Worm (Caenorhabditis elegans): Measurements from ENCODE around the gene lgc-32.

DNA sequence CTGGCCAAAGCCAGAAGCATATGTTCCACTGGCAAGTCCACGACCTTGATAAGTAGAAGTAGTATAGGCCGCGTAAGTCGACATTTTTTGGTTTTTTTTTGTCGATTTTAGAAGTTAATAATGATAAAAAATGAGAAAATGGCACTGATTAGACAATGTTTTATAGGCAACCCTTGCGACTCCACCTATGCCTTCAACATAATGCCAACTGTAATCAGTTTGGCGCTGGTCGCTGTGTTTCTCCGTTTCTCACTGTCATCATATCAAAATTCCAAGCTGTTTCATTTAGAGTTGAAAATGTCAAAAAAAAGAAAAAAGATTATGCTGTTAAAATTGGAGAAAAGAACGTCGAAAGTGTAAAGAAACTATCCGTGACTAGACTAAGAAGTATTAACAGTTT, 26.3 kb upstream of the lgc-32 start:
- TF ChIP-seq cebp-2 (GFP tag; IDR thresholded peaks at IDR 0.05), result no peak
- TF ChIP-seq C06A6.2 (GFP tag; conservative IDR thresholded peaks at IDR 0.05), result no peak
- TF ChIP-seq atf-7 (tag; optimal IDR thresholded peaks at IDR 0.05), result no peak
- TF ChIP-seq F57A8.1 (GFP tag; optimal IDR thresholded peaks at IDR 0.05), result no peak
- no peak for TF ChIP-seq tlf-1 (GFP tag; optimal IDR thresholded peaks at IDR 0.05)
- TF ChIP-seq nhr-179 (tag; optimal IDR thresholded peaks at IDR 0.05), result no peak
- TF ChIP-seq madf-8 (GFP tag; conservative IDR thresholded peaks at IDR 0.05), result no peak
- TF ChIP-seq ceh-27 (GFP tag; optimal IDR thresholded peaks at IDR 0.05), result no peak
- TF ChIP-seq lin-40 (tag; optimal IDR thresholded peaks at IDR 0.05), result no peak
- no peak for TF ChIP-seq egrh-3 (GFP tag; IDR thresholded peaks at IDR 0.05)
- TF ChIP-seq ztf-28 (GFP tag; IDR thresholded peaks at IDR 0.05), result no peak
- TF ChIP-seq ccch-3 (GFP tag; optimal IDR thresholded peaks at IDR 0.05), result no peak
- no peak for TF ChIP-seq snpc-4 (GFP tag; optimal IDR thresholded peaks at IDR 0.05)
- no peak for TF ChIP-seq snpc-4 (tag; optimal IDR thresholded peaks at IDR 0.05)
- TF ChIP-seq ama-1 (optimal IDR thresholded peaks at IDR 0.05), result no peak
- TF ChIP-seq ama-1 (GFP tag; optimal IDR thresholded peaks at IDR 0.05), result no peak

All from whole organism, young adult.